Fruit fly (Drosophila melanogaster) whole organism, embryonic: ENCODE results near the gene CG4459.
A peak's percentile ranks its signal among the peaks of the same experiment; 100 is the strongest.

Source experiments
- Antp ChIP-seq: fragments of 200-800 bp; sonication (Bioruptor generic); optimal IDR thresholded peaks from 3 replicates; lab custom pipeline; 2016; ENCODE audit warnings: missing biosample characterization, missing genetic modification characterization
- B-H2 ChIP-seq: fragments of 200-800 bp; sonication (Bioruptor generic); optimal IDR thresholded peaks from 2 replicates; lab custom pipeline; 2018; ENCODE audit warnings: missing biosample characterization, mild to moderate bottlenecking, missing genetic modification characterization
- CG10209 ChIP-seq: fragments of 200-800 bp; sonication (Bioruptor generic); optimal IDR thresholded peaks from 3 replicates; lab custom pipeline; 2017; ENCODE audit warnings: missing biosample characterization, mild to moderate bottlenecking, missing genetic modification characterization, missing genetic modification reagents
- CG10366 ChIP-seq: fragments of 200-800 bp; sonication (Bioruptor generic); IDR thresholded peaks from 2 replicates; pipeline ENCODE4 v1.3.6; 2022; ENCODE audit warnings: missing biosample characterization, missing genetic modification characterization
- CG10565 ChIP-seq: fragments of 200-800 bp; sonication (Bioruptor generic); optimal IDR thresholded peaks from 3 replicates; lab custom pipeline; 2016; ENCODE audit warnings: missing biosample characterization, mild to moderate bottlenecking, missing genetic modification characterization
- CG10654 ChIP-seq: fragments of 200-800 bp; sonication (Bioruptor generic); optimal IDR thresholded peaks from 2 replicates; lab custom pipeline; 2016; ENCODE audit warnings: missing biosample characterization, missing genetic modification characterization
- CG10979 ChIP-seq: fragments of 200-800 bp; sonication (Bioruptor generic); optimal IDR thresholded peaks from 2 replicates; lab custom pipeline; 2018; ENCODE audit warnings: missing biosample characterization, mild to moderate bottlenecking, missing genetic modification characterization, moderate library complexity
- CG11093 ChIP-seq: fragments of 200-800 bp; sonication (Bioruptor generic); IDR thresholded peaks from 3 replicates; pipeline ENCODE4 v1.3.6; 2022; ENCODE audit warnings: missing biosample characterization, missing genetic modification characterization
- CG1233 ChIP-seq: fragments of 200-800 bp; sonication (Bioruptor generic); optimal IDR thresholded peaks from 4 replicates; lab custom pipeline; 2018; ENCODE audit warnings: missing biosample characterization, mild to moderate bottlenecking, missing genetic modification characterization
- CG12769 ChIP-seq: fragments of 200-800 bp; sonication (Bioruptor generic); optimal IDR thresholded peaks from 2 replicates; lab custom pipeline; 2019; ENCODE audit warnings: missing biosample characterization, mild to moderate bottlenecking, missing genetic modification characterization, moderate library complexity
- CG13624 ChIP-seq: fragments of 200-800 bp; sonication (Bioruptor generic); optimal IDR thresholded peaks from 2 replicates; lab custom pipeline; 2016; ENCODE audit warnings: missing biosample characterization, missing genetic modification characterization
- CG13894 ChIP-seq: fragments of 200-800 bp; sonication (Bioruptor generic); optimal IDR thresholded peaks from 3 replicates; lab custom pipeline; 2018; ENCODE audit warnings: missing biosample characterization, mild to moderate bottlenecking, missing genetic modification characterization, moderate library complexity
- CG15601 ChIP-seq: fragments of 200-800 bp; sonication (Bioruptor generic); optimal IDR thresholded peaks from 3 replicates; lab custom pipeline; 2019; ENCODE audit warnings: missing biosample characterization, mild to moderate bottlenecking, missing genetic modification characterization, moderate library complexity
- CG16813 ChIP-seq: fragments of 200-800 bp; sonication (Bioruptor generic); IDR thresholded peaks from 3 replicates; pipeline ENCODE4 v1.3.6; 2022; ENCODE audit warnings: missing biosample characterization, missing genetic modification characterization; ENCODE audit not compliant: partially characterized antibody
- CG16815 ChIP-seq: fragments of 200-800 bp; sonication (Bioruptor generic); optimal IDR thresholded peaks from 3 replicates; lab custom pipeline; 2017; ENCODE audit warnings: missing biosample characterization, mild to moderate bottlenecking, missing genetic modification characterization
- CG17186 ChIP-seq: fragments of 200-800 bp; sonication (Bioruptor generic); optimal IDR thresholded peaks from 3 replicates; lab custom pipeline; 2017; ENCODE audit warnings: missing biosample characterization, missing genetic modification reagents, missing genetic modification characterization
- CG17568 ChIP-seq: fragments of 200-800 bp; sonication (Bioruptor generic); optimal IDR thresholded peaks from 2 replicates; lab custom pipeline; 2018; ENCODE audit warnings: missing biosample characterization, mild to moderate bottlenecking, missing genetic modification characterization, moderate library complexity
- CG31441 ChIP-seq: fragments of 200-800 bp; sonication (Bioruptor generic); IDR thresholded peaks from 2 replicates; pipeline ENCODE4 v1.3.6; 2022; ENCODE audit warnings: missing biosample characterization, missing genetic modification characterization
- CG3407 ChIP-seq: fragments of 200-800 bp; sonication (Bioruptor generic); optimal IDR thresholded peaks from 2 replicates; lab custom pipeline; 2018; ENCODE audit warnings: missing biosample characterization, mild to moderate bottlenecking, missing genetic modification characterization
- CG34376 ChIP-seq: fragments of 200-800 bp; sonication (Bioruptor generic); optimal IDR thresholded peaks from 2 replicates; lab custom pipeline; 2018; ENCODE audit warnings: missing biosample characterization, mild to moderate bottlenecking, missing genetic modification characterization
- Dip3 ChIP-seq: fragments of 200-800 bp; sonication (Bioruptor generic); optimal IDR thresholded peaks from 3 replicates; lab custom pipeline; 2016; ENCODE audit warnings: missing biosample characterization, missing genetic modification characterization
- Doc3 ChIP-seq: fragments of 200-800 bp; sonication (Bioruptor generic); IDR thresholded peaks from 3 replicates; pipeline ENCODE4 v1.3.6; 2022; ENCODE audit warnings: missing biosample characterization, missing genetic modification characterization; ENCODE audit not compliant: partially characterized antibody
- Elba2 ChIP-seq: fragments of 200-800 bp; sonication (Bioruptor generic); optimal IDR thresholded peaks from 3 replicates; lab custom pipeline; 2016; ENCODE audit warnings: missing biosample characterization, missing genetic modification characterization
- Ets97D ChIP-seq: fragments of 200-800 bp; sonication (Bioruptor generic); optimal IDR thresholded peaks from 3 replicates; lab custom pipeline; 2016; ENCODE audit warnings: missing biosample characterization, missing genetic modification characterization
- Gsc ChIP-seq: fragments of 200-800 bp; sonication (Bioruptor generic); IDR thresholded peaks from 2 replicates; pipeline ENCODE4 v1.3.6; 2022; ENCODE audit warnings: missing biosample characterization, missing genetic modification characterization
- HHEX ChIP-seq: fragments of 200-800 bp; sonication (Bioruptor generic); optimal IDR thresholded peaks from 3 replicates; lab custom pipeline; 2017; ENCODE audit warnings: missing biosample characterization, mild to moderate bottlenecking, missing genetic modification characterization, missing genetic modification reagents
- Hey ChIP-seq: fragments of 200-800 bp; sonication (Bioruptor generic); optimal IDR thresholded peaks from 3 replicates; lab custom pipeline; 2018; ENCODE audit warnings: missing biosample characterization, mild to moderate bottlenecking, missing genetic modification characterization
- Hsf ChIP-seq: fragments of 200-800 bp; sonication (Bioruptor generic); optimal IDR thresholded peaks from 3 replicates; lab custom pipeline; 2016; ENCODE audit warnings: missing biosample characterization, missing genetic modification characterization
- Kr ChIP-seq: fragments of 200-800 bp; sonication (Bioruptor generic); optimal IDR thresholded peaks from 2 replicates; lab custom pipeline; 2017; ENCODE audit warnings: missing biosample characterization, mild to moderate bottlenecking, missing genetic modification characterization
- Lpt ChIP-seq: fragments of >200 bp; optimal IDR thresholded peaks from 2 replicates; lab custom pipeline; 2018; ENCODE audit warnings: missing biosample characterization, missing genetic modification characterization
- NK7.1 ChIP-seq: fragments of 200-800 bp; sonication (Bioruptor generic); optimal IDR thresholded peaks from 3 replicates; lab custom pipeline; 2016; ENCODE audit warnings: missing biosample characterization, missing genetic modification characterization
- Taf1 ChIP-seq: fragments of 200-800 bp; sonication (Bioruptor generic); IDR thresholded peaks from 2 replicates; pipeline ENCODE4 v1.3.6; 2022; ENCODE audit warnings: missing biosample characterization, missing genetic modification characterization
- ab ChIP-seq: fragments of 200-800 bp; sonication (Bioruptor generic); optimal IDR thresholded peaks from 2 replicates; lab custom pipeline; 2016; ENCODE audit warnings: missing biosample characterization, missing genetic modification characterization
- az2 ChIP-seq: fragments of 200-800 bp; sonication (Bioruptor generic); optimal IDR thresholded peaks from 3 replicates; lab custom pipeline; 2016; ENCODE audit warnings: missing biosample characterization, missing genetic modification characterization
- bab2 ChIP-seq: fragments of 200-800 bp; sonication (Bioruptor generic); optimal IDR thresholded peaks from 2 replicates; lab custom pipeline; 2016; ENCODE audit warnings: missing biosample characterization, missing genetic modification characterization
- cg ChIP-seq: fragments of 200-800 bp; sonication (Bioruptor generic); optimal IDR thresholded peaks from 3 replicates; lab custom pipeline; 2019; ENCODE audit warnings: missing biosample characterization, mild to moderate bottlenecking, missing genetic modification characterization, moderate library complexity
- ci ChIP-seq: fragments of 200-800 bp; sonication (Bioruptor generic); IDR thresholded peaks from 3 replicates; pipeline ENCODE4 v1.3.6; 2022; ENCODE audit warnings: missing biosample characterization, missing genetic modification characterization
- ems ChIP-seq: fragments of 200-800 bp; sonication (Bioruptor generic); optimal IDR thresholded peaks from 3 replicates; lab custom pipeline; 2016; ENCODE audit warnings: missing biosample characterization, missing genetic modification characterization
- en ChIP-seq: fragments of 200-800 bp; sonication (Bioruptor generic); optimal IDR thresholded peaks from 2 replicates; lab custom pipeline; 2016; ENCODE audit warnings: missing biosample characterization, missing genetic modification characterization
- fd64A ChIP-seq: fragments of 200-800 bp; sonication (Bioruptor generic); optimal IDR thresholded peaks from 3 replicates; lab custom pipeline; 2018; ENCODE audit warnings: missing biosample characterization, mild to moderate bottlenecking, missing genetic modification characterization
- insv ChIP-seq, 2 experiments: fragments of 200-800 bp; sonication (Bioruptor generic); optimal IDR thresholded peaks; 3 replicates each; lab custom pipeline; 2016 to 2018; ENCODE audit warnings: missing biosample characterization in 2 of 2, missing genetic modification characterization in 2 of 2
- klu ChIP-seq: fragments of 200-800 bp; sonication (Bioruptor generic); IDR thresholded peaks from 2 replicates; pipeline ENCODE4 v1.3.6; 2022; ENCODE audit warnings: missing biosample characterization, missing genetic modification characterization
- nmo ChIP-seq: fragments of 200-800 bp; sonication (Bioruptor generic); optimal IDR thresholded peaks from 2 replicates; lab custom pipeline; 2018; ENCODE audit warnings: missing biosample characterization, mild to moderate bottlenecking, missing genetic modification characterization, moderate library complexity
- org-1 ChIP-seq: fragments of 200-800 bp; sonication (Bioruptor generic); optimal IDR thresholded peaks from 2 replicates; lab custom pipeline; 2017; ENCODE audit warnings: missing biosample characterization, missing genetic modification characterization
- otp ChIP-seq: fragments of 200-800 bp; sonication (Bioruptor generic); IDR thresholded peaks from 3 replicates; pipeline ENCODE4, ENCODE4 v1.3.6; 2022; ENCODE audit warnings: missing biosample characterization, missing genetic modification characterization
- pb ChIP-seq: fragments of 200-800 bp; sonication (Bioruptor generic); optimal IDR thresholded peaks from 3 replicates; lab custom pipeline; 2016; ENCODE audit warnings: missing biosample characterization, missing genetic modification characterization
- pita ChIP-seq: fragments of 200-800 bp; sonication (Bioruptor generic); optimal IDR thresholded peaks from 2 replicates; lab custom pipeline; 2017; ENCODE audit warnings: missing biosample characterization, mild to moderate bottlenecking, missing genetic modification characterization
- so ChIP-seq: fragments of 200-800 bp; sonication (Bioruptor generic); IDR thresholded peaks from 3 replicates; pipeline ENCODE4 v1.3.6; 2022; ENCODE audit warnings: missing biosample characterization, missing genetic modification characterization
- tup ChIP-seq: fragments of 200-800 bp; sonication (Bioruptor generic); optimal IDR thresholded peaks from 2 replicates; lab custom pipeline; 2016; ENCODE audit warnings: missing biosample characterization, mild to moderate bottlenecking, missing genetic modification characterization, moderate library complexity
- vnd ChIP-seq: fragments of 200-800 bp; sonication (Bioruptor generic); IDR thresholded peaks from 3 replicates; pipeline ENCODE4 v1.3.6; 2022; ENCODE audit warnings: missing biosample characterization, missing genetic modification characterization; ENCODE audit not compliant: partially characterized antibody

CG4459 gene

DNA sequence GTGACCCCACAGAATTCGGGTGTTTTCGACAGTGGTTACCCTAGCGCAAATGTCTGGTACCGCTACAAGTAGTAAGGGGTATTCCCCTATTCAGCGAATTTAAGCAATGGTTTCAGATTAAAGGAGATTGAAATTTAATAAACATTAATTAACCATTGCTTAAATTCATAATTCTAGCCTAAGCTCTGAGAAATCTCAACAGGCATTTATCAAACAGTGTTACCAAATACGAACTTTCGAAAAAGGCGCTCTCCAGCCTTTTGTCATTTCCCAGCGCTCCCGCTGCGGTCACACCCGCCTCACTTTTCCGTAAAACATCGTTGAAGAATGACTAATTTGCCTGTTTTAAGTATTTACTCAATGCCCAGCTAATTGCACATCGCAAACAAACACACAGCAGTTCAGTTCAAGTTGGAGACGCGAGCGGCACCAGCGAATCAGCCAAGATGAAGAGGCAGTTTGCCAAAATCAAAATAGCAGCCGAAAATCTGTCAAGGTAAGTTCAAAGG is 23.5 kb downstream of the CG4459 start, which contains the start of the genes Surf6 and RhoGAP92B (continued):
- TF ChIP-seq NK7.1 (GFP tag; lab: Kevin White, UChicago), result peak; percentile 12
- TF ChIP-seq CG10565 (GFP tag; lab: Kevin White, UChicago), result no peak
- TF ChIP-seq az2 (GFP tag; lab: Kevin White, UChicago), result peak; percentile 55
- TF ChIP-seq vnd (GFP tag; lab: Robert Waterston, UW), result no peak
- TF ChIP-seq Ets97D, result peak; percentile 89
- TF ChIP-seq ems (GFP tag; lab: Kevin White, UChicago), result peak; percentile 60
- peak; percentile 43 for TF ChIP-seq Elba2 (GFP tag; lab: Kevin White, UChicago)
- TF ChIP-seq CG16815 (GFP tag; lab: Kevin White, UChicago), result no peak
- TF ChIP-seq pb (GFP tag; lab: Kevin White, UChicago), result peak; percentile 60
- peak in 1 of 2 experiments; percentile 70 for TF ChIP-seq insv (GFP tag; optimal IDR thresholded peaks at IDR 0.05; lab: Kevin White, UChicago)
- TF ChIP-seq Dip3 (GFP tag; lab: Kevin White, UChicago), result peak; percentile 64
- peak; percentile 60 for TF ChIP-seq CG10209 (GFP tag; lab: Kevin White, UChicago)
- peak; percentile 58 for TF ChIP-seq HHEX (GFP tag; lab: Kevin White, UChicago)
- TF ChIP-seq CG15601 (tag; lab: Kevin White, UChicago), result peak; percentile 72
- TF ChIP-seq Hsf (GFP tag; lab: Kevin White, UChicago), result peak; percentile 71
- TF ChIP-seq org-1 (GFP tag; lab: Kevin White, UChicago), result peak; percentile 39
- peak; percentile 33 for TF ChIP-seq B-H2 (GFP tag; lab: Kevin White, UChicago)
- peak; percentile 58 for TF ChIP-seq cg
- TF ChIP-seq CG3407 (GFP tag; lab: Kevin White, UChicago), result peak; percentile 17
- peak; percentile 53; the same call in 1 of the 3 replicates for TF ChIP-seq so (GFP tag; lab: Robert Waterston, UW)
- TF ChIP-seq CG10366 (GFP tag; lab: Robert Waterston, UW), result 0 out of 2 replicates have a peak, but pooled peaks have one; percentile 24
- TF ChIP-seq CG10979, result peak; percentile 53
- peak; percentile 56 for TF ChIP-seq bab2 (GFP tag; lab: Kevin White, UChicago)
- TF ChIP-seq CG34376 (GFP tag; lab: Kevin White, UChicago), result peak; percentile 82
- TF ChIP-seq CG17568, result peak; percentile 79
- no peak for TF ChIP-seq Hey (tag; lab: Kevin White, UChicago)
- TF ChIP-seq CG11093 (GFP tag; lab: Robert Waterston, UW), result peak; percentile 9; the same call in 1 of the 3 replicates
- TF ChIP-seq Antp (GFP tag; lab: Kevin White, UChicago), result peak; percentile 45
- TF ChIP-seq ab (GFP tag; lab: Kevin White, UChicago), result no peak
- TF ChIP-seq klu (GFP tag; lab: Robert Waterston, UW), result no peak
- peak; percentile 91 for TF ChIP-seq CG17186
- TF ChIP-seq CG16813 (GFP tag; lab: Robert Waterston, UW), result peak; percentile 34; the same call in 1 of the 3 replicates
- no peak for TF ChIP-seq Gsc (GFP tag; lab: Robert Waterston, UW)
- peak; percentile 42; the same call in 1 of the 2 replicates for TF ChIP-seq Taf1 (GFP tag; lab: Robert Waterston, UW)
- TF ChIP-seq Doc3 (GFP tag; lab: Robert Waterston, UW), result no peak
- TF ChIP-seq CG1233 (GFP tag; lab: Kevin White, UChicago), result peak; percentile 65
- TF ChIP-seq Kr, result no peak
- TF ChIP-seq fd64A (GFP tag; lab: Kevin White, UChicago), result peak; percentile 23
- TF ChIP-seq pita (GFP tag; lab: Kevin White, UChicago), result no peak
- no peak for TF ChIP-seq otp (GFP tag; lab: Robert Waterston, UW)
- peak; percentile 22 for TF ChIP-seq CG12769 (tag; lab: Kevin White, UChicago)
- TF ChIP-seq tup, result no peak
- TF ChIP-seq en, result peak; percentile 49
- TF ChIP-seq ci (GFP tag; lab: Robert Waterston, UW), result peak; percentile 65; the same call in 1 of the 3 replicates
- TF ChIP-seq CG10654 (GFP tag; lab: Kevin White, UChicago), result peak; percentile 54
- TF ChIP-seq Lpt (GFP tag; lab: Kevin White, UChicago), result no peak
- peak; percentile 86 for TF ChIP-seq nmo (GFP tag; lab: Kevin White, UChicago)
- TF ChIP-seq CG13894 (tag; lab: Kevin White, UChicago), result peak; percentile 68
- TF ChIP-seq CG31441 (GFP tag; lab: Robert Waterston, UW), result peak; percentile 76
- TF ChIP-seq CG13624 (GFP tag; lab: Kevin White, UChicago), result peak; percentile 73
